Worm (Caenorhabditis elegans) whole organism, late embryonic: ENCODE results near the gene R13A5.7.

Source experiments
- C38D4.7 ChIP-seq: fragments of 200-800 bp; sonication (Bioruptor generic); optimal IDR thresholded peaks from 2 replicates; lab custom pipeline; 2018; ENCODE audit warnings: mild to moderate bottlenecking, missing genetic modification characterization, moderate library complexity, missing compliant biosample characterization
- T23F11.4 ChIP-seq: fragments of 200-800 bp; sonication (Bioruptor generic); optimal IDR thresholded peaks from 2 replicates; lab custom pipeline; 2018; ENCODE audit warnings: mild to moderate bottlenecking, missing genetic modification characterization, missing compliant biosample characterization
- Y22D7AL.16 ChIP-seq: sonication (generic microtip); optimal IDR thresholded peaks from 2 replicates; lab custom pipeline; 2016; ENCODE audit warnings: missing genetic modification characterization, missing compliant biosample characterization
- ahr-1 ChIP-seq: sonication (generic microtip); optimal IDR thresholded peaks from 2 replicates; lab custom pipeline; 2016; ENCODE audit warnings: missing genetic modification characterization, missing compliant biosample characterization
- ama-1 ChIP-seq: fragments of 150-350 bp; optimal IDR thresholded peaks from 2 replicates; lab custom pipeline; 2014
- ceh-14 ChIP-seq: sonication (generic microtip); optimal IDR thresholded peaks from 2 replicates; lab custom pipeline; 2016; ENCODE audit warnings: missing genotype, missing genetic modification characterization, missing compliant biosample characterization
- ceh-22 ChIP-seq: sonication (generic microtip); optimal IDR thresholded peaks from 2 replicates; lab custom pipeline; 2017; ENCODE audit warnings: missing biosample characterization, missing genetic modification characterization
- ceh-24 ChIP-seq: sonication (generic microtip); optimal IDR thresholded peaks from 2 replicates; lab custom pipeline; 2016; ENCODE audit warnings: mild to moderate bottlenecking, missing genetic modification characterization, missing compliant biosample characterization
- ceh-34 ChIP-seq: sonication (generic microtip); optimal IDR thresholded peaks from 2 replicates; lab custom pipeline; 2016; ENCODE audit warnings: mild to moderate bottlenecking, missing genetic modification characterization, missing compliant biosample characterization
- ceh-48 ChIP-seq: sonication (generic microtip); optimal IDR thresholded peaks from 2 replicates; lab custom pipeline; 2016; ENCODE audit warnings: missing genetic modification characterization, inconsistent platforms, missing compliant biosample characterization
- ceh-9 ChIP-seq: sonication (generic microtip); optimal IDR thresholded peaks from 2 replicates; lab custom pipeline; 2016; ENCODE audit warnings: mild to moderate bottlenecking, missing genetic modification characterization, inconsistent platforms, missing compliant biosample characterization
- che-1 ChIP-seq: sonication (generic microtip); optimal IDR thresholded peaks from 2 replicates; lab custom pipeline; 2016; ENCODE audit warnings: mild to moderate bottlenecking, missing genetic modification characterization, missing compliant biosample characterization
- dmd-4 ChIP-seq: sonication (generic microtip); optimal IDR thresholded peaks from 2 replicates; lab custom pipeline; 2016; ENCODE audit warnings: borderline replicate concordance, missing genetic modification characterization, missing compliant biosample characterization
- dve-1 ChIP-seq: sonication (generic microtip); optimal IDR thresholded peaks from 2 replicates; lab custom pipeline; 2017; ENCODE audit warnings: antibody characterized with exemption, mild to moderate bottlenecking, missing genetic modification characterization, missing compliant biosample characterization
- elt-2 ChIP-seq: sonication (generic microtip); optimal IDR thresholded peaks from 2 replicates; lab custom pipeline; 2016; ENCODE audit warnings: missing genetic modification reagents, missing genetic modification characterization, missing compliant biosample characterization
- elt-4 ChIP-seq: sonication (generic microtip); optimal IDR thresholded peaks from 2 replicates; lab custom pipeline; 2016; ENCODE audit warnings: missing genetic modification characterization, missing compliant biosample characterization
- ets-4 ChIP-seq: sonication (generic microtip); optimal IDR thresholded peaks from 2 replicates; lab custom pipeline; 2016; ENCODE audit warnings: missing genetic modification characterization, missing compliant biosample characterization
- fkh-10 ChIP-seq: fragments of 150-350 bp; optimal IDR thresholded peaks from 2 replicates; lab custom pipeline; 2014; ENCODE audit warnings: missing biosample characterization, missing genetic modification reagents, missing genetic modification characterization
- hlh-13 ChIP-seq: fragments of 200-800 bp; sonication (Bioruptor generic); optimal IDR thresholded peaks from 2 replicates; lab custom pipeline; 2018; ENCODE audit warnings: mild to moderate bottlenecking, missing genetic modification characterization, missing compliant biosample characterization
- hlh-15 ChIP-seq: sonication (generic microtip); optimal IDR thresholded peaks from 2 replicates; lab custom pipeline; 2016; ENCODE audit warnings: missing genetic modification characterization, missing compliant biosample characterization
- hlh-30 ChIP-seq: sonication (generic microtip); optimal IDR thresholded peaks from 2 replicates; lab custom pipeline; 2017; ENCODE audit warnings: antibody characterized with exemption, missing genetic modification characterization, missing compliant biosample characterization; ENCODE audit not compliant: insufficient read depth
- hlh-8 ChIP-seq: sonication (generic microtip); optimal IDR thresholded peaks from 2 replicates; lab custom pipeline; 2016; ENCODE audit warnings: missing genotype, missing genetic modification characterization, missing compliant biosample characterization
- lim-6 ChIP-seq: sonication (generic microtip); optimal IDR thresholded peaks from 2 replicates; lab custom pipeline; 2016; ENCODE audit warnings: missing genetic modification characterization, missing compliant biosample characterization
- mec-3 ChIP-seq: sonication (generic microtip); optimal IDR thresholded peaks from 2 replicates; lab custom pipeline; 2016; ENCODE audit warnings: borderline replicate concordance, missing genetic modification characterization, missing compliant biosample characterization
- nfya-1 ChIP-seq: sonication (generic microtip); optimal IDR thresholded peaks from 2 replicates; lab custom pipeline; 2017; ENCODE audit warnings: missing genetic modification characterization, mild to moderate bottlenecking, missing compliant biosample characterization, antibody characterized with exemption, moderate library complexity
- nhr-232 ChIP-seq: sonication (generic microtip); optimal IDR thresholded peaks from 2 replicates; lab custom pipeline; 2016; ENCODE audit warnings: missing genetic modification characterization, missing compliant biosample characterization
- odd-2 ChIP-seq: sonication (generic microtip); optimal IDR thresholded peaks from 2 replicates; lab custom pipeline; 2017; ENCODE audit warnings: antibody characterized with exemption, mild to moderate bottlenecking, missing genetic modification characterization, missing compliant biosample characterization
- pag-3 ChIP-seq: sonication (generic microtip); optimal IDR thresholded peaks from 2 replicates; lab custom pipeline; 2016; ENCODE audit warnings: missing compliant biosample characterization, missing genetic modification characterization, borderline replicate concordance
- pha-2 ChIP-seq: sonication (generic microtip); optimal IDR thresholded peaks from 2 replicates; lab custom pipeline; 2017; ENCODE audit warnings: mild to moderate bottlenecking, missing genetic modification characterization, missing compliant biosample characterization
- pqm-1 ChIP-seq: sonication (generic microtip); optimal IDR thresholded peaks from 2 replicates; lab custom pipeline; 2016; ENCODE audit warnings: missing genetic modification characterization, missing compliant biosample characterization
- pros-1 ChIP-seq: fragments of 150-350 bp; optimal IDR thresholded peaks from 2 replicates; lab custom pipeline; 2014; ENCODE audit warnings: missing biosample characterization, missing genetic modification reagents, missing genetic modification characterization
- sdc-2 ChIP-seq: sonication (generic microtip); optimal IDR thresholded peaks from 2 replicates; lab custom pipeline; 2016; ENCODE audit warnings: missing genotype, missing genetic modification characterization, missing compliant biosample characterization
- sox-2 ChIP-seq: fragments of 200-800 bp; sonication (Bioruptor generic); IDR thresholded peaks from 2 replicates; pipeline ENCODE4 v1.3.6; 2022; ENCODE audit warnings: missing genetic modification reagents, missing genetic modification characterization, missing compliant biosample characterization
- unc-3 ChIP-seq, 2 experiments: fragments of 200-800 bp in 1 of 2; sonication (Bioruptor generic) in 1 of 2; sonication (generic microtip) in 1 of 2; conservative IDR thresholded peaks in 1 of 2; optimal IDR thresholded peaks in 1 of 2; 2 replicates each; pipeline versions ENCODE4 v1.3.6 to Lab custom; 2016 to 2022; ENCODE audit warnings: missing compliant biosample characterization in 2 of 2, missing genetic modification characterization in 2 of 2, missing genetic modification reagents in 1 of 2
- unc-55 ChIP-seq: sonication (generic microtip); optimal IDR thresholded peaks from 2 replicates; lab custom pipeline; 2017; ENCODE audit warnings: missing biosample characterization, missing genetic modification reagents, missing genetic modification characterization
- unc-86 ChIP-seq: sonication (generic microtip); optimal IDR thresholded peaks from 2 replicates; lab custom pipeline; 2016; ENCODE audit warnings: missing genetic modification characterization, missing compliant biosample characterization

The R13A5.7 gene

ce11 chrIII:7533012-7533411 lies 36.9 kb downstream of the R13A5.7 start:
- TF ChIP-seq hlh-30 (no peak), pag-3 (tag; lab: Kevin White, UChicago) (no peak), ets-4 (tag; lab: Kevin White, UChicago) (no peak), ceh-9 (tag; lab: Kevin White, UChicago) (no peak), che-1 (tag; lab: Kevin White, UChicago) (no peak), elt-4 (tag; lab: Kevin White, UChicago) (no peak), dmd-4 (tag; lab: Kevin White, UChicago) (no peak), ceh-24 (tag; lab: Kevin White, UChicago) (no peak), hlh-8 (tag; lab: Kevin White, UChicago) (no peak), ama-1 (lab: Kevin White, UChicago) (no peak), pqm-1 (tag; lab: Kevin White, UChicago) (no peak), unc-3 (GFP tag; conservative IDR thresholded peaks at IDR 0.05; lab: Robert Waterston, UW) (no peak), unc-3 (tag; optimal IDR thresholded peaks at IDR 0.05; lab: Kevin White, UChicago) (no peak), mec-3 (tag; lab: Kevin White, UChicago) (no peak)

- TF ChIP-seq unc-55 (peak; percentile 80), lim-6 (no peak)
Measured at ce11 chrIII:7531385-7531784, 38.5 kb downstream of the R13A5.7 start.

ce11 chrIII:7530830-7531229 lies 39.1 kb downstream of the R13A5.7 start:
- TF ChIP-seq unc-86, result no peak
- TF ChIP-seq fkh-10, result no peak
- TF ChIP-seq, all 69 proteins: peak for 0

ce11 chrIII:7530108-7530507 lies 39.8 kb downstream of the R13A5.7 start:
- TF ChIP-seq unc-55 (peak; percentile 51), ceh-24 (tag; lab: Kevin White, UChicago) (no peak), ceh-34 (tag; lab: Kevin White, UChicago) (no peak), pqm-1 (tag; lab: Kevin White, UChicago) (no peak), nhr-232 (tag; lab: Kevin White, UChicago) (no peak)
- TF ChIP-seq, all 69 proteins: peak for 1

ce11 chrIII:7526974-7527466 lies 42.9 kb downstream of the R13A5.7 start:
- TF ChIP-seq C38D4.7 (GFP tag; lab: Kevin White, UChicago) (no peak), hlh-8 (tag; lab: Kevin White, UChicago) (no peak), unc-55 (peak; percentile 51), nfya-1 (tag; lab: Kevin White, UChicago) (peak; percentile 47)

- TF ChIP-seq pha-2 (no peak), Y22D7AL.16 (tag; lab: Kevin White, UChicago) (no peak), ceh-14 (tag; lab: Kevin White, UChicago) (no peak), ceh-22 (tag; lab: Kevin White, UChicago) (no peak), unc-86 (no peak), pros-1 (no peak), T23F11.4 (GFP tag; lab: Kevin White, UChicago) (no peak), hlh-13 (GFP tag; lab: Kevin White, UChicago) (no peak), odd-2 (tag; lab: Kevin White, UChicago) (no peak)
Measured at ce11 chrIII:7524830-7525344, 45.0 kb downstream of the R13A5.7 start.

ce11 chrIII:7521163-7521562 lies 48.8 kb downstream of the R13A5.7 start, which contains the start of gene lig-4:
lig-4 (plus strand) TSS chrIII:7521463.
- TF ChIP-seq C38D4.7 (GFP tag; lab: Kevin White, UChicago) (no peak), fkh-10 (no peak), elt-2 (tag; lab: Kevin White, UChicago) (no peak), ceh-9 (tag; lab: Kevin White, UChicago) (no peak), hlh-15 (no peak), lim-6 (no peak), pha-2 (no peak), Y22D7AL.16 (tag; lab: Kevin White, UChicago) (no peak), sdc-2 (tag; lab: Kevin White, UChicago) (no peak), ceh-14 (tag; lab: Kevin White, UChicago) (no peak), nfya-1 (tag; lab: Kevin White, UChicago) (no peak), ahr-1 (tag; lab: Kevin White, UChicago) (no peak), ceh-22 (tag; lab: Kevin White, UChicago) (no peak), dve-1 (tag; lab: Kevin White, UChicago) (no peak), ceh-48 (tag; lab: Kevin White, UChicago) (no peak), sox-2 (GFP tag; lab: Robert Waterston, UW) (no peak)
